Worm (Caenorhabditis elegans) whole organism, early embryonic: ENCODE results near the gene ubq-1.

ENCODE experiments used
- B0310.2 ChIP-seq: sonication (generic microtip); optimal IDR thresholded peaks from 2 replicates; lab custom pipeline; 2016; ENCODE audit warnings: mild to moderate bottlenecking, missing genetic modification characterization, missing compliant biosample characterization
- F13C5.2 ChIP-seq: sonication (generic microtip); optimal IDR thresholded peaks from 2 replicates; lab custom pipeline; 2017; ENCODE audit warnings: mild to moderate bottlenecking, missing genetic modification characterization, inconsistent platforms, missing compliant biosample characterization
- aly-1 ChIP-seq: sonication (generic microtip); optimal IDR thresholded peaks from 2 replicates; lab custom pipeline; 2016; ENCODE audit warnings: missing genetic modification characterization, missing compliant biosample characterization
- ama-1 ChIP-seq: fragments of 150-350 bp; optimal IDR thresholded peaks from 2 replicates; lab custom pipeline; 2014
- ceh-13 ChIP-seq: fragments of 200-800 bp; sonication (Bioruptor generic); optimal IDR thresholded peaks from 2 replicates; lab custom pipeline; 2018; ENCODE audit warnings: mild to moderate bottlenecking, missing genetic modification characterization, missing compliant biosample characterization
- ceh-36 ChIP-seq: sonication (generic microtip); optimal IDR thresholded peaks from 2 replicates; lab custom pipeline; 2016; ENCODE audit warnings: missing genetic modification characterization, inconsistent platforms, missing compliant biosample characterization
- ets-7 ChIP-seq: sonication (generic microtip); optimal IDR thresholded peaks from 2 replicates; lab custom pipeline; 2016; ENCODE audit warnings: missing genotype, missing genetic modification characterization, missing compliant biosample characterization
- flt-1 ChIP-seq: fragments of 200-800 bp; sonication (Bioruptor generic); IDR thresholded peaks from 2 replicates; pipeline ENCODE4 v1.3.6; 2022; ENCODE audit warnings: missing genetic modification characterization, missing compliant biosample characterization
- hmbx-1 ChIP-seq: sonication (generic microtip); optimal IDR thresholded peaks from 2 replicates; lab custom pipeline; 2016; ENCODE audit warnings: mild to moderate bottlenecking, missing genetic modification characterization, missing compliant biosample characterization
- hmg-4 ChIP-seq: fragments of 200-800 bp; sonication (Bioruptor generic); optimal IDR thresholded peaks from 2 replicates; lab custom pipeline; 2018; ENCODE audit warnings: mild to moderate bottlenecking, missing genetic modification characterization, missing compliant biosample characterization
- hnd-1 ChIP-seq: sonication (generic microtip); optimal IDR thresholded peaks from 2 replicates; lab custom pipeline; 2016; ENCODE audit warnings: missing genetic modification characterization, missing compliant biosample characterization
- pes-1 ChIP-seq: fragments of 200-800 bp; sonication (Bioruptor generic); IDR thresholded peaks from 2 replicates; pipeline ENCODE4 v1.3.6; 2022; ENCODE audit warnings: missing genetic modification reagents, missing genetic modification characterization, missing compliant biosample characterization
- scrt-1 ChIP-seq: fragments of 200-800 bp; sonication (Bioruptor generic); IDR thresholded peaks from 2 replicates; pipeline ENCODE4 v1.3.6; 2022; ENCODE audit warnings: missing genetic modification characterization, missing compliant biosample characterization
- sea-1 ChIP-seq: fragments of 200-800 bp; sonication (Bioruptor generic); conservative IDR thresholded peaks from 2 replicates; pipeline ENCODE4 v1.3.6; 2022; ENCODE audit warnings: missing genetic modification characterization, missing compliant biosample characterization
- tbx-11 ChIP-seq: fragments of 200-800 bp; sonication (Bioruptor generic); IDR thresholded peaks from 2 replicates; pipeline ENCODE4 v1.3.6; 2022; ENCODE audit warnings: missing genetic modification characterization, missing compliant biosample characterization
- tbx-37 ChIP-seq: fragments of 200-800 bp; sonication (Bioruptor generic); conservative IDR thresholded peaks from 2 replicates; pipeline ENCODE4 v1.3.6; 2022; ENCODE audit warnings: missing genetic modification reagents, missing genetic modification characterization, missing compliant biosample characterization
- tra-4 ChIP-seq: sonication (generic microtip); optimal IDR thresholded peaks from 2 replicates; lab custom pipeline; 2017; ENCODE audit warnings: missing genetic modification characterization, missing compliant biosample characterization

The ubq-1 gene

DNA sequence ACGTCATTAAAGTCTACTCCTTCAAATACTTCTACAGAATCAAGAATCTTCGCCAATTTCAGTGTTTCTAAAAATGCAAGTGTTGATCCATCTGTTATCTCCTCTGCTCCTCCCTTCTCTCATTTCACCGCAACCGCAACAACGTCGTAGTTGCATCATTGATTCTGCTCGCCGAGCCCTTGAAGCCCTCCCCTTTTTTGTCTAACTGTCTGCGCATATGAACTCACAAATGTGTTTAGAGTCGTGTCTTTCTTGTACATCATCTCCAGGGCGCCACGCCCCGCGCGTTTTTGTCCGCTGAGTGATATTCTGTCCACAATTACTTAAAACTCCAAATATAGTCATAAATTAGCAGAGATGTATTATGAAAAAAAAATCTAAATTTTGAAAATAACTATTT lies 48.0 kb downstream of the ubq-1 start:
- TF ChIP-seq ama-1 (lab: Kevin White, UChicago) = no peak
- TF ChIP-seq tra-4 (tag; lab: Kevin White, UChicago) = no peak
- TF ChIP-seq pes-1 = no peak
- TF ChIP-seq F13C5.2 (tag; lab: Kevin White, UChicago) = no peak
- TF ChIP-seq ceh-13 = no peak
- no peak for TF ChIP-seq tbx-37 (GFP tag; lab: Robert Waterston, UW)
- no peak for TF ChIP-seq hmbx-1 (tag; lab: Kevin White, UChicago)

DNA sequence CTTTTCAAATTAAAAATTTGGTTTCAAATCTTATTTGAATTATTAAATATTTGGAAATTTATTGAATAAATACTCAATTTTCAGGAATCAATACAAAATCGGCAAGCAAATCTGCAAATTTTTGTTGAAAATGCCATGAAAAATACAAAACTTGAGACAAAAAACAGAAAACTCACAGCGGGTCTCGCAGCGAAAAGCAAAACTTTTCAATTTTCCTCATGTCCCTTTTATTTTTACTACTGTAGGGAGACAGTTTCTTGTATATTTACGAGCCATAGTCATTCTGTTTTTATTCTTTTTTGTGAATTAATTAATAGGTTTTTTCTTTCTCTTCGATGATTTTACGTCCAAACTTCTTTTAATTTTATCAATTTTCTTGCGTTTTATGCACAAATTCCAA lies 48.4 kb downstream of the ubq-1 start:
- TF ChIP-seq hmbx-1 (tag; lab: Kevin White, UChicago) (no peak), scrt-1 (GFP tag; lab: Robert Waterston, UW) (no peak), tra-4 (tag; lab: Kevin White, UChicago) (no peak), aly-1 (tag; lab: Kevin White, UChicago) (no peak), pes-1 (no peak), tbx-11 (GFP tag; lab: Robert Waterston, UW) (no peak), hmg-4 (no peak), flt-1 (GFP tag; lab: Robert Waterston, UW) (no peak), ceh-36 (tag; lab: Kevin White, UChicago) (no peak), sea-1 (GFP tag; lab: Robert Waterston, UW) (no peak), ets-7 (tag; lab: Kevin White, UChicago) (no peak), ama-1 (lab: Kevin White, UChicago) (no peak), B0310.2 (tag; lab: Kevin White, UChicago) (no peak)

DNA sequence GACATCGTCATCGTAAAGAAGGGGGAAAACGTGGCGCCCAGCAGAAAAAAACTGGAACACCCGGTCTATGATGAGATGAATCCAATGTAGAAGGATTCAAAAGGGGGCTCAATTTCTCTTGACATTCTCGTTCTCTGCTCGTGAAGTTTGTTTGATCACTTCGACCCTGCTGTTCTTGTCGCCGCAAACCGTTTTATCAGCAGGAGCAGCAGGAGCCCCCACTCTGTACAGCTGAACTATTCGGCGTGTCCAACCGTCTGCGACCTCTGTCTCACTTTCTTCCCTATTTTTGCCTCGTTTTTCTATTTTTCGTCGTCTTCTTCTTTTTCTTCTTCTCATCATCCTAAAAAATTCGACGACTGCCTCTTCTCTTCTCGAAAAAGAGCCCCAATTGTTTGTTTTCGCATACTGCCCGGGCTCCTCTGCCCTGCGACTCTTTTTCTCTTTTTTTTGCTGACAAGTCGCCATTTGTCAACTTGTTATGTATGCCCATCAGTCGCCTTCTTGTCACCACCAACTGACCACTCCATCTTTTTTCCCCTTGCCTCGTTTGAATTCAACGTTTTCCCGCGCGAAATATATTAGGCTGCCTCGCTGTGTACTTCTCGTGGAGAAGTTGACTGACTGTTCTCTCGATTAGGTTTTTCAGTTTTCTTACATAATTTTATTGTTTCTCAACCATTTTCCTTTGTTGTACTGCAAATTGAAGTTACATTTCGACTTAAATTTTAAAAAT lies 49.1 kb downstream of the ubq-1 start:
- TF ChIP-seq tbx-11 (GFP tag; lab: Robert Waterston, UW) (no peak), sea-1 (GFP tag; lab: Robert Waterston, UW) (no peak), hnd-1 (tag; lab: Kevin White, UChicago) (no peak), ama-1 (lab: Kevin White, UChicago) (no peak), pes-1 (no peak)

DNA sequence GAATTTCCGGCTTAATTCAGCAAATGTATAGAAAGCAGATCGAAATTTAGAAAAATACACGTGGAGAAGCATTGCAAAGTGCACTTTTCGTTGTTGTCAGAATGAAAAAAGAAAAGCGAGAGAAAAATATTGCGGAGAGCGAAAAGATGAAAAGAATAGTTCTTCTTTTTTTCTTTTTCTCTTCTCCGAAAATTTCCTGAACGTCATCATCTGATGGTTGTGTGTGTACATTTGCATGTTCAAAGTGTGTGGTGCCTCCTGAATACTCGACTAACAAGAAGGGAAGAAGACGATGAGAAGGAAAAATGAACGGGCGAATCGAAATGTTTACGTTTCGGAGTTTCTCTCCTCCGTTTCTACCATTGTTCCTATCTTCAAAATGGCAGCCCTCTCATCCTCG lies 50.0 kb downstream of the ubq-1 start:
- TF ChIP-seq B0310.2 (tag; lab: Kevin White, UChicago) (no peak), sea-1 (GFP tag; lab: Robert Waterston, UW) (no peak), ceh-13 (no peak), hmbx-1 (tag; lab: Kevin White, UChicago) (no peak), ama-1 (lab: Kevin White, UChicago) (no peak), scrt-1 (GFP tag; lab: Robert Waterston, UW) (no peak), hnd-1 (tag; lab: Kevin White, UChicago) (no peak), tra-4 (tag; lab: Kevin White, UChicago) (no peak), F13C5.2 (tag; lab: Kevin White, UChicago) (no peak), pes-1 (no peak), flt-1 (GFP tag; lab: Robert Waterston, UW) (no peak), ets-7 (tag; lab: Kevin White, UChicago) (no peak), tbx-11 (GFP tag; lab: Robert Waterston, UW) (no peak), ceh-36 (tag; lab: Kevin White, UChicago) (no peak), hmg-4 (no peak), aly-1 (tag; lab: Kevin White, UChicago) (no peak), tbx-37 (GFP tag; lab: Robert Waterston, UW) (no peak)

DNA sequence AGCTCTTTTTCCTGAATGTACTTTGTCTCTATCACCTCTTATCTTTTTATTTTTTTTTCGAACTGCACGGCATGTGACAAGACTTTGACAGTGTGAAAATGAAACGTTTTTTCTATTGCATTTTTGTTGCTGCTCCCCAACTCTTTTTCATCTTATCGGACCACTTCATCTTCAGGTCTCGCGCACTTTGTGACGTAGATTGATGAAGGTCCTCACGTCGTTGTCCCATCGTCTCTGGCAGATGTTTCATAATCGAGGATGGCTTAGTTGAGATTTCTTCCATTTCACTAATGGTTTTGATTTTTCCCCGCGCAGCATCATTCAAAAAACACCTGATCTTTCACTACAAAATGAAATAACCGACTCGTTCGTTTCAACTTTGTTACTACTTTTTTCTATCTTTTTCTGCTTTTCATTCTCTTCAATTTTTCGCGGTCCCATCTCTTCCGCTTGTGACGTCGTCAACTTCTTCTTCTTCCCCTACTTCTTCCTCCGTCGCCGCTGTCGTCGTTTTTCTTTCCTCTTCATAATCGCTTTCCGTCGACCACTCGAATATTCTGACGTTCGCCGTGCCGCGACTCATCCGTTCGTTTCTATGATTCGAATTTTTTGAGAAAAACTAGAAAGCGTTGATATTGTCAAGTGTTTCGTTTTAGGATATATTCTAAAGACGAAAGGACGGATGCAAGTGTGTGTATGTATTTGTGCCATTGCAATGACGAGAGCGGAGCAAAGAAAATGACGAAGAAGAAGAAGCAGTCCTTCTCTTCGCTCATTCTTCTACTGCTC lies 51.3 kb downstream of the ubq-1 start, which contains the start of gene T04C9.2:
Gene T04C9.2, plus strand, starts transcription at position 739 of the 789 bp plus-strand sequence.
- no peak for TF ChIP-seq B0310.2 (tag; lab: Kevin White, UChicago)
- TF ChIP-seq tbx-37 (GFP tag; lab: Robert Waterston, UW) = no peak
- TF ChIP-seq aly-1 (tag; lab: Kevin White, UChicago) = no peak
- no peak for TF ChIP-seq ets-7 (tag; lab: Kevin White, UChicago)
- TF ChIP-seq tra-4 (tag; lab: Kevin White, UChicago) = no peak
- no peak for TF ChIP-seq hnd-1 (tag; lab: Kevin White, UChicago)
- TF ChIP-seq tbx-11 (GFP tag; lab: Robert Waterston, UW) = no peak
- no peak for TF ChIP-seq hmg-4
- no peak for TF ChIP-seq F13C5.2 (tag; lab: Kevin White, UChicago)
- TF ChIP-seq ceh-13 = no peak
- no peak for TF ChIP-seq hmbx-1 (tag; lab: Kevin White, UChicago)
- no peak for TF ChIP-seq pes-1
- TF ChIP-seq sea-1 (GFP tag; lab: Robert Waterston, UW) = no peak
- no peak for TF ChIP-seq scrt-1 (GFP tag; lab: Robert Waterston, UW)
- no peak for TF ChIP-seq ama-1 (lab: Kevin White, UChicago)
- TF ChIP-seq ceh-36 (tag; lab: Kevin White, UChicago) = no peak
- TF ChIP-seq flt-1 (GFP tag; lab: Robert Waterston, UW) = no peak

DNA sequence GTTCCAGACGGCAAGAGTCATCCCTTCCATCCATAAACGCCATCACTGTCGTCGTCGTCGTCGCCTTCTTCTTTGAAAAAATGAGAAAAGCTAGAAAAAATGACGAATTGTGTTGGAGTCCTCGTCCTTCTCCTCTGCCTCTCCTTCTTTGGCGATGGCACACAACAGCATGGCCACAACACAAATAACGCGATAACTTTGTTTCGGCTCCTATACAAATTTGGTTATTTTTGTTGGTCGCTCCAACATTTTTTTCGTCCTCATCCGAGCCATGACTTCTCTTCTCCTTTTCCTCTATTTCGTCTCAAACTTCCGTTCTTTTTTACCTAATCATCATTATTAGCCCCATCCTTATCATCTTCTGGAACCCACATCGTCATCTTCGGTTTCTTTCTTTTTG lies 52.0 kb downstream of the ubq-1 start:
- TF ChIP-seq B0310.2 (tag; lab: Kevin White, UChicago) (no peak), sea-1 (GFP tag; lab: Robert Waterston, UW) (no peak), hmg-4 (no peak), ama-1 (lab: Kevin White, UChicago) (no peak), tra-4 (tag; lab: Kevin White, UChicago) (no peak), F13C5.2 (tag; lab: Kevin White, UChicago) (no peak), ceh-13 (no peak), scrt-1 (GFP tag; lab: Robert Waterston, UW) (no peak), aly-1 (tag; lab: Kevin White, UChicago) (no peak), hnd-1 (tag; lab: Kevin White, UChicago) (no peak)
